Fruit fly (Drosophila melanogaster) S2 (cell line): ENCODE measurements around the gene upSET.

Source experiments
- CG8478 ChIP-seq: fragments of >200 bp; optimal IDR thresholded peaks from 2 replicates; lab custom pipeline; 2018
- CTCF ChIP-seq, 2 experiments: fragments of >200 bp; optimal IDR thresholded peaks; 2 replicates each; lab custom pipeline; 2018

- TF ChIP-seq CTCF (optimal IDR thresholded peaks at IDR 0.05; lab: Kevin White, UChicago) (no peak), CG8478 (lab: Kevin White, UChicago) (no peak)
Measured at dm6 chr3L:13965502-13965843, 36.5 kb upstream of the upSET start.
